Worm (Caenorhabditis elegans) whole organism, L2 larva: ENCODE results near the gene ceh-33.

Source experiments
- F13H6.1 ChIP-seq: sonication (generic microtip); optimal IDR thresholded peaks from 2 replicates; lab custom pipeline; 2016; ENCODE audit warnings: missing genetic modification characterization, missing compliant biosample characterization
- Y55F3AM.14 ChIP-seq: fragments of 200-800 bp; sonication (Bioruptor generic); optimal IDR thresholded peaks from 2 replicates; lab custom pipeline; 2018; ENCODE audit warnings: mild to moderate bottlenecking, missing genetic modification characterization, missing compliant biosample characterization
- ZK546.5 ChIP-seq: sonication (generic microtip); optimal IDR thresholded peaks from 2 replicates; lab custom pipeline; 2017; ENCODE audit warnings: missing biosample characterization, missing genetic modification characterization
- alr-1 ChIP-seq: fragments of 150-350 bp; optimal IDR thresholded peaks from 2 replicates; lab custom pipeline; 2014; ENCODE audit warnings: missing biosample characterization, missing genetic modification characterization
- blmp-1 ChIP-seq: sonication (generic microtip); optimal IDR thresholded peaks from 2 replicates; lab custom pipeline; 2017; ENCODE audit warnings: missing genetic modification characterization, mild to moderate bottlenecking, missing compliant biosample characterization, antibody characterized with exemption, moderate library complexity; ENCODE audit not compliant: insufficient read depth
- ceh-82 ChIP-seq: fragments of 150-350 bp; optimal IDR thresholded peaks from 2 replicates; lab custom pipeline; 2014; ENCODE audit warnings: missing biosample characterization, missing genetic modification characterization
- crh-2 ChIP-seq: sonication (generic microtip); optimal IDR thresholded peaks from 2 replicates; lab custom pipeline; 2017; ENCODE audit warnings: missing biosample characterization, missing genetic modification characterization
- dmd-4 ChIP-seq: sonication (generic microtip); optimal IDR thresholded peaks from 2 replicates; lab custom pipeline; 2017; ENCODE audit warnings: missing biosample characterization, missing genetic modification characterization
- egl-27 ChIP-seq: sonication (generic microtip); optimal IDR thresholded peaks from 3 replicates; lab custom pipeline; 2017; ENCODE audit warnings: missing biosample characterization, missing genetic modification reagents, missing genetic modification characterization
- elt-1 ChIP-seq: fragments of 150-350 bp; optimal IDR thresholded peaks from 2 replicates; lab custom pipeline; 2014; ENCODE audit warnings: missing biosample characterization, missing genetic modification characterization
- elt-3 ChIP-seq: sonication (generic microtip); optimal IDR thresholded peaks from 2 replicates; lab custom pipeline; 2017; ENCODE audit warnings: missing biosample characterization, missing genetic modification characterization
- fos-1 ChIP-seq: fragments of 150-350 bp; optimal IDR thresholded peaks from 2 replicates; lab custom pipeline; 2014; ENCODE audit warnings: missing biosample characterization, missing genetic modification characterization
- gmeb-1 ChIP-seq: fragments of 150-350 bp; optimal IDR thresholded peaks from 2 replicates; lab custom pipeline; 2014; ENCODE audit warnings: missing biosample characterization, missing genetic modification characterization
- lin-11 ChIP-seq: fragments of 150-350 bp; sonication (generic microtip); optimal IDR thresholded peaks from 2 replicates; lab custom pipeline; 2014; ENCODE audit warnings: missing biosample characterization, missing genetic modification characterization, inconsistent platforms, mixed read lengths
- lin-13 ChIP-seq: fragments of 150-350 bp; optimal IDR thresholded peaks from 2 replicates; lab custom pipeline; 2014; ENCODE audit warnings: missing biosample characterization, missing genetic modification reagents, missing genetic modification characterization
- lin-39 ChIP-seq: fragments of 150-350 bp; optimal IDR thresholded peaks from 2 replicates; lab custom pipeline; 2014; ENCODE audit warnings: missing biosample characterization, missing genetic modification reagents, missing genetic modification characterization
- lsy-2 ChIP-seq, 2 experiments: fragments of 150-350 bp in 1 of 2; sonication (generic microtip) in 1 of 2; optimal IDR thresholded peaks; 2 replicates each; lab custom pipeline; 2014 to 2017; ENCODE audit warnings: missing biosample characterization in 2 of 2, missing genetic modification characterization in 2 of 2
- mbf-1 ChIP-seq: sonication (generic microtip); optimal IDR thresholded peaks from 2 replicates; lab custom pipeline; 2017; ENCODE audit warnings: missing biosample characterization, missing genetic modification characterization
- nhr-10 ChIP-seq: sonication (generic microtip); optimal IDR thresholded peaks from 2 replicates; lab custom pipeline; 2017; ENCODE audit warnings: missing biosample characterization, missing genetic modification characterization
- nhr-11 ChIP-seq: fragments of 150-350 bp; optimal IDR thresholded peaks from 2 replicates; lab custom pipeline; 2014; ENCODE audit warnings: missing biosample characterization, missing genetic modification characterization
- nhr-12 ChIP-seq: fragments of 150-350 bp; optimal IDR thresholded peaks from 2 replicates; lab custom pipeline; 2014; ENCODE audit warnings: missing biosample characterization, missing genetic modification characterization
- nhr-129 ChIP-seq: fragments of 150-350 bp; optimal IDR thresholded peaks from 2 replicates; lab custom pipeline; 2014; ENCODE audit warnings: missing biosample characterization, missing genetic modification characterization
- nhr-21 ChIP-seq: fragments of 150-350 bp; optimal IDR thresholded peaks from 2 replicates; lab custom pipeline; 2014; ENCODE audit warnings: missing biosample characterization, missing genetic modification characterization
- nhr-237 ChIP-seq: fragments of 150-350 bp; optimal IDR thresholded peaks from 2 replicates; lab custom pipeline; 2014; ENCODE audit warnings: missing biosample characterization, missing genetic modification characterization
- nhr-25 ChIP-seq: fragments of 150-350 bp; sonication (generic microtip); optimal IDR thresholded peaks from 3 replicates; lab custom pipeline; 2014; ENCODE audit warnings: missing biosample characterization, missing genetic modification characterization
- nhr-6 ChIP-seq: fragments of 150-350 bp; optimal IDR thresholded peaks from 2 replicates; lab custom pipeline; 2014; ENCODE audit warnings: missing biosample characterization, missing genetic modification characterization
- nhr-77 ChIP-seq: fragments of 150-350 bp; optimal IDR thresholded peaks from 2 replicates; lab custom pipeline; 2014; ENCODE audit warnings: missing biosample characterization, missing genetic modification characterization
- peb-1 ChIP-seq: fragments of 150-350 bp; optimal IDR thresholded peaks from 2 replicates; lab custom pipeline; 2014; ENCODE audit warnings: missing biosample characterization, missing genetic modification characterization
- sem-4 ChIP-seq: fragments of 150-350 bp; optimal IDR thresholded peaks from 2 replicates; lab custom pipeline; 2014; ENCODE audit warnings: missing biosample characterization, missing genetic modification reagents, missing genetic modification characterization
- skn-1 ChIP-seq: sonication (generic microtip); optimal IDR thresholded peaks from 2 replicates; lab custom pipeline; 2017; ENCODE audit warnings: missing biosample characterization, missing genetic modification characterization
- sma-3 ChIP-seq: sonication (generic microtip); optimal IDR thresholded peaks from 2 replicates; lab custom pipeline; 2016; ENCODE audit warnings: missing genetic modification reagents, missing genetic modification characterization, missing compliant biosample characterization
- sma-9 ChIP-seq, 2 experiments: fragments of 150-350 bp in 1 of 2; sonication (generic microtip) in 1 of 2; optimal IDR thresholded peaks; 2 replicates each; lab custom pipeline; 2014 to 2016; ENCODE audit warnings: missing genetic modification characterization in 2 of 2, mild to moderate bottlenecking in 1 of 2, missing biosample characterization in 1 of 2, missing compliant biosample characterization in 1 of 2, missing genetic modification reagents in 1 of 2, moderate library complexity in 1 of 2
- unc-39 ChIP-seq: fragments of 150-350 bp; optimal IDR thresholded peaks from 2 replicates; lab custom pipeline; 2014; ENCODE audit warnings: missing biosample characterization, missing genetic modification characterization
- unc-62 ChIP-seq: fragments of 150-350 bp; optimal IDR thresholded peaks from 2 replicates; lab custom pipeline; 2014; ENCODE audit warnings: missing biosample characterization, missing genetic modification reagents, missing genetic modification characterization
- zag-1 ChIP-seq: fragments of 150-350 bp; optimal IDR thresholded peaks from 2 replicates; lab custom pipeline; 2014; ENCODE audit warnings: missing biosample characterization, missing genetic modification characterization
- ztf-1 ChIP-seq: fragments of 200-800 bp; sonication (Bioruptor generic); conservative IDR thresholded peaks from 2 replicates; pipeline ENCODE4 v1.3.6; 2022; ENCODE audit warnings: missing genetic modification characterization, missing compliant biosample characterization
- ztf-11 ChIP-seq: sonication (generic microtip); optimal IDR thresholded peaks from 2 replicates; lab custom pipeline; 2017; ENCODE audit warnings: missing biosample characterization, missing genetic modification characterization

The ceh-33 gene

DNA sequence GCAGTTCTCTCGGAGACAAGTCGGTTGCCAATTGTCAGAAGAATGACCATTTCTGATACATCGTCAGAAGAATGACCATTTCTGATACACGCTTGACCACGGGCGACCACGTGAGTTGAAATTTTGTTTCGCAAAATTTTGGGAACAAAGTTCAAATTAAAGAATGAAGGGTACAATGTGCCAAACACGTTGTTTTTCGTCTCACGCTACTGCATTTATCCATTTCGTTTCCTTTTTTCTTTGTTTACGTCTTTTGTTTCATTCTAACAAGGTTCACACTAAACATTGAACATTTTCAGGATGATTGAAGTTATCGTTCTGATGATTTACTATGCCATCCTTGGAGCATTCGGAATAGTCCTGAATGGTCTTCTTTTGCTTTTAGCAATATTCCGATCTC lies 27.0 kb upstream of the ceh-33 start, which contains the start of gene srd-9:
Gene srd-9, plus strand, starts transcription at position 301 of the 400 bp plus-strand sequence.
- no peak for TF ChIP-seq nhr-6 (tag; lab: Kevin White, UChicago)
- TF ChIP-seq gmeb-1 (tag; lab: Kevin White, UChicago): no peak
- TF ChIP-seq lsy-2 (tag; optimal IDR thresholded peaks at IDR 0.05; lab: Kevin White, UChicago): no peak
- TF ChIP-seq F13H6.1 (tag; lab: Kevin White, UChicago): no peak
- TF ChIP-seq elt-3: no peak
- no peak for TF ChIP-seq nhr-129 (tag; lab: Kevin White, UChicago)
- TF ChIP-seq nhr-25 (tag; lab: Kevin White, UChicago): no peak
- TF ChIP-seq ztf-1 (GFP tag; lab: Robert Waterston, UW): no peak
- TF ChIP-seq mbf-1 (tag; lab: Kevin White, UChicago): no peak
- no peak for TF ChIP-seq crh-2 (tag; lab: Kevin White, UChicago)
- TF ChIP-seq nhr-237 (tag; lab: Kevin White, UChicago): no peak
- TF ChIP-seq alr-1: no peak
- TF ChIP-seq elt-1: no peak
- TF ChIP-seq fos-1: no peak
- TF ChIP-seq ZK546.5 (tag; lab: Kevin White, UChicago): no peak
- no peak for TF ChIP-seq dmd-4 (tag; lab: Kevin White, UChicago)
- TF ChIP-seq sma-9 (GFP tag; optimal IDR thresholded peaks at IDR 0.05; lab: Kevin White, UChicago): no peak
- no peak for TF ChIP-seq sma-9 (tag; optimal IDR thresholded peaks at IDR 0.05; lab: Kevin White, UChicago)
- no peak for TF ChIP-seq skn-1
- no peak for TF ChIP-seq Y55F3AM.14 (GFP tag; lab: Kevin White, UChicago)

- no peak for TF ChIP-seq alr-1
- TF ChIP-seq dmd-4 (tag; lab: Kevin White, UChicago): no peak
- TF ChIP-seq nhr-11: no peak
- no peak for TF ChIP-seq zag-1
- no peak for TF ChIP-seq elt-1
These were observed 25.0 kb upstream of the ceh-33 start, which contains the start of gene T09D3.3 for ce11 chrV:5349471-5349870. T09D3.3 (minus strand) TSS chrV:5349571.

DNA sequence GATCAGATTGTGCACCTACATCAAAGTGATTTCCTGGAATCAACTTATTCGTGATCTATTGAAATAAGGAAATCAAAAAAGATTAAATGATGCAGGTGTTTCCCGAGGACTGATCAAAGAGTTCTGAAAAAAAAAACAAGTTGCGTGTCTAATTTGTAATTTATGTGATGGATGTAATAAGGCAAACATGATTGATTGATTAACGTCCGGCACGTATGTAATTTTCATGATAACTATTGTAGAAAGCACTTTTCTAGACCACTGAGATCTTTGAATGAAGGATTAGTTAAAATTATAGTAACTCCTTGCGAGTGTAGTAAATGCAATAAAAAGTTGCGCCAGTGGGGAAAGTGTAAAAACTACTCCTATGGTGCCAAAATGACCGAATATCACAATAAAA lies 21.0 kb upstream of the ceh-33 start, which contains the start of gene srg-25:
Gene srg-25, minus strand, starts transcription at position 101 of the 400 bp plus-strand sequence.
- no peak for TF ChIP-seq Y55F3AM.14 (GFP tag; lab: Kevin White, UChicago)
- TF ChIP-seq nhr-77 (tag; lab: Kevin White, UChicago): no peak
- no peak for TF ChIP-seq zag-1
- no peak for TF ChIP-seq nhr-129 (tag; lab: Kevin White, UChicago)
- TF ChIP-seq ceh-82 (tag; lab: Kevin White, UChicago): no peak
- TF ChIP-seq ztf-11 (tag; lab: Kevin White, UChicago): no peak
- no peak for TF ChIP-seq nhr-21 (tag; lab: Kevin White, UChicago)
- no peak for TF ChIP-seq sma-3
- no peak for TF ChIP-seq nhr-6 (tag; lab: Kevin White, UChicago)
- TF ChIP-seq lin-13: no peak
- no peak for TF ChIP-seq nhr-10 (tag; lab: Kevin White, UChicago)
- no peak for TF ChIP-seq fos-1
- no peak for TF ChIP-seq unc-62
- no peak for TF ChIP-seq nhr-11
- no peak for TF ChIP-seq gmeb-1 (tag; lab: Kevin White, UChicago)
- TF ChIP-seq nhr-237 (tag; lab: Kevin White, UChicago): no peak
- no peak for TF ChIP-seq lin-39 (tag; lab: Kevin White, UChicago)
- TF ChIP-seq alr-1: no peak
- TF ChIP-seq sem-4 (tag; lab: Kevin White, UChicago): no peak
- no peak for TF ChIP-seq dmd-4 (tag; lab: Kevin White, UChicago)
- TF ChIP-seq, all 48 proteins: peak for 0

ce11 chrV:5339497-5339896 lies 15.0 kb upstream of the ceh-33 start, which contains the start of gene srg-27:
srg-27 (plus strand) TSS chrV:5339797.
- no peak for TF ChIP-seq ceh-82 (tag; lab: Kevin White, UChicago)
- TF ChIP-seq nhr-12: no peak
- TF ChIP-seq elt-3: no peak
- no peak for TF ChIP-seq mbf-1 (tag; lab: Kevin White, UChicago)
- TF ChIP-seq blmp-1 (tag; lab: Kevin White, UChicago): no peak
- TF ChIP-seq lsy-2 (tag; optimal IDR thresholded peaks at IDR 0.05; lab: Kevin White, UChicago): no peak
- no peak for TF ChIP-seq nhr-11
- no peak for TF ChIP-seq lin-11 (tag; lab: Kevin White, UChicago)
- no peak for TF ChIP-seq lin-13
- no peak for TF ChIP-seq unc-39
- no peak for TF ChIP-seq skn-1
- no peak for TF ChIP-seq zag-1
- TF ChIP-seq F13H6.1 (tag; lab: Kevin White, UChicago): no peak
- no peak for TF ChIP-seq egl-27 (tag; lab: Kevin White, UChicago)
- TF ChIP-seq peb-1: no peak
- TF ChIP-seq nhr-10 (tag; lab: Kevin White, UChicago): no peak
